Worm (Caenorhabditis elegans): ENCODE results near the gene dos-1.

- TF ChIP-seq lsy-2 (tag; optimal IDR thresholded peaks at IDR 0.05) (no peak), mxl-2 (GFP tag; conservative IDR thresholded peaks at IDR 0.05) (no peak), ZK546.5 (tag; optimal IDR thresholded peaks at IDR 0.05) (no peak), daf-16 (GFP tag; optimal IDR thresholded peaks at IDR 0.05) (no peak), daf-16 (tag; optimal IDR thresholded peaks at IDR 0.05) (no peak), snpc-4 (tag; optimal IDR thresholded peaks at IDR 0.05) (no peak), lin-15B (tag; optimal IDR thresholded peaks at IDR 0.05) (no peak), sdz-12 (GFP tag; optimal IDR thresholded peaks at IDR 0.05) (no peak), gei-8 (GFP tag; optimal IDR thresholded peaks at IDR 0.05) (no peak), dpl-1 (GFP tag; optimal IDR thresholded peaks at IDR 0.05) (no peak), skn-1 (tag; optimal IDR thresholded peaks at IDR 0.05) (no peak)
These were observed 32.4 kb upstream of the dos-1 start, which contains the start of gene lin-12 for ce11 chrIII:9071372-9071771.

All from whole organism, L4 larva.